Worm (Caenorhabditis elegans): ENCODE results near the gene F58H7.1.

ce11 chrIV:972401-972800 is 36.8 kb upstream of the F58H7.1 start:
- no peak for TF ChIP-seq ama-1 (optimal IDR thresholded peaks at IDR 0.05)
- no peak for TF ChIP-seq F13C5.2 (tag; optimal IDR thresholded peaks at IDR 0.05)
- no peak for TF ChIP-seq ceh-36 (tag; optimal IDR thresholded peaks at IDR 0.05)
- TF ChIP-seq pes-1 (GFP tag; IDR thresholded peaks at IDR 0.05), result no peak

All from whole organism, early embryonic.